Worm (Caenorhabditis elegans): ENCODE data around the gene fip-1.

The fip-1 gene

ce11 chrIII:8653875-8654386, 14.4 kb downstream of the fip-1 start, which contains the start of gene F22B7.9 (continued):
- TF ChIP-seq daf-16 (GFP tag; optimal IDR thresholded peaks at IDR 0.05) = no peak
- TF ChIP-seq daf-16 (tag; optimal IDR thresholded peaks at IDR 0.05) = peak; percentile 67
- TF ChIP-seq unc-62 (GFP tag; optimal IDR thresholded peaks at IDR 0.05 in 1 of 2) = no peak
- TF ChIP-seq unc-62 (tag; optimal IDR thresholded peaks at IDR 0.05) = no peak
- no peak for TF ChIP-seq mxl-2 (GFP tag; conservative IDR thresholded peaks at IDR 0.05)
- no peak for TF ChIP-seq ceh-32 (tag; optimal IDR thresholded peaks at IDR 0.05; ENCODE audit: poor library complexity)

ce11 chrIII:8654400-8654980, 14.9 kb downstream of the fip-1 start:
- TF ChIP-seq gei-8 (GFP tag; optimal IDR thresholded peaks at IDR 0.05) = no peak
- no peak for TF ChIP-seq daf-19 (GFP tag; conservative IDR thresholded peaks at IDR 0.05)
- TF ChIP-seq lsy-2 (tag; optimal IDR thresholded peaks at IDR 0.05) = peak in 1 of 2 experiments; percentile 4
- TF ChIP-seq ceh-20 (GFP tag; IDR thresholded peaks at IDR 0.05) = 0 out of 2 replicates have a peak, but pooled peaks have one; percentile 11
- no peak for TF ChIP-seq mxl-3 (GFP tag; optimal IDR thresholded peaks at IDR 0.05)
- peak; percentile 23 for TF ChIP-seq nhr-11 (tag; optimal IDR thresholded peaks at IDR 0.05)
- no peak for TF ChIP-seq mdt-29 (GFP tag; IDR thresholded peaks at IDR 0.05)
- TF ChIP-seq zip-11 (GFP tag; IDR thresholded peaks at IDR 0.05) = no peak
- TF ChIP-seq dmd-6 (GFP tag; IDR thresholded peaks at IDR 0.05) = peak; percentile 6; the same call in 1 of the 2 replicates
- no peak for TF ChIP-seq T26A8.4 (GFP tag; IDR thresholded peaks at IDR 0.05)
- TF ChIP-seq unc-62 (GFP tag; optimal IDR thresholded peaks at IDR 0.05 in 1 of 2) = peak in 1 of 2 experiments; percentile 37
- no peak for TF ChIP-seq unc-62 (tag; optimal IDR thresholded peaks at IDR 0.05)

ce11 chrIII:8655412-8655811, 15.9 kb downstream of the fip-1 start:
- peak; percentile 30; the same call in 1 of the 2 replicates for TF ChIP-seq dmd-6 (GFP tag; IDR thresholded peaks at IDR 0.05)
- no peak for TF ChIP-seq cey-2 (tag; optimal IDR thresholded peaks at IDR 0.05; ENCODE audit: borderline replicate concordance, insufficient read depth)
- 0 out of 2 replicates have a peak, but pooled peaks have one; percentile 41 for TF ChIP-seq mxl-2 (GFP tag; conservative IDR thresholded peaks at IDR 0.05)
- TF ChIP-seq tra-1 (GFP tag; IDR thresholded peaks at IDR 0.05) = no peak
- no peak for TF ChIP-seq Y48G9A.11 (GFP tag; IDR thresholded peaks at IDR 0.05)
- TF ChIP-seq hlh-30 (tag; optimal IDR thresholded peaks at IDR 0.05; ENCODE audit: insufficient read depth) = peak; percentile 59
- TF ChIP-seq php-3 (GFP tag; IDR thresholded peaks at IDR 0.05) = no peak
- TF ChIP-seq T26A8.4 (GFP tag; IDR thresholded peaks at IDR 0.05) = no peak
- TF ChIP-seq T20F7.1 (GFP tag; optimal IDR thresholded peaks at IDR 0.05) = peak; percentile 6
- TF ChIP-seq dmd-8 (GFP tag; IDR thresholded peaks at IDR 0.05) = no peak
- no peak for TF ChIP-seq set-16 (GFP tag; IDR thresholded peaks at IDR 0.05)
- peak; percentile 22 for TF ChIP-seq nhr-48 (tag; optimal IDR thresholded peaks at IDR 0.05)

- no peak for TF ChIP-seq daf-16 (GFP tag; optimal IDR thresholded peaks at IDR 0.05)
- peak; percentile 37 for TF ChIP-seq daf-16 (tag; optimal IDR thresholded peaks at IDR 0.05)
- TF ChIP-seq nhr-102 (tag; optimal IDR thresholded peaks at IDR 0.05) = no peak
Measured at ce11 chrIII:8656055-8656454, 16.5 kb downstream of the fip-1 start.

- TF ChIP-seq nhr-41 (GFP tag; IDR thresholded peaks at IDR 0.05) (no peak), dmd-8 (GFP tag; IDR thresholded peaks at IDR 0.05) (no peak), nhr-77 (tag; optimal IDR thresholded peaks at IDR 0.05) (peak; percentile 65), F49E8.2 (tag; optimal IDR thresholded peaks at IDR 0.05; ENCODE audit: borderline replicate concordance) (no peak), arid-1 (GFP tag; conservative IDR thresholded peaks at IDR 0.05) (no peak), php-3 (GFP tag; IDR thresholded peaks at IDR 0.05) (peak; percentile 77), ceh-62 (tag; optimal IDR thresholded peaks at IDR 0.05) (no peak), ceh-32 (tag; optimal IDR thresholded peaks at IDR 0.05; ENCODE audit: poor library complexity) (no peak), rbr-2 (tag; optimal IDR thresholded peaks at IDR 0.05) (no peak), lin-39 (tag; optimal IDR thresholded peaks at IDR 0.05) (no peak), nhr-102 (tag; optimal IDR thresholded peaks at IDR 0.05) (no peak), skn-1 (tag; optimal IDR thresholded peaks at IDR 0.05) (no peak), mxl-2 (GFP tag; conservative IDR thresholded peaks at IDR 0.05) (peak; percentile 87), R02D3.7 (tag; optimal IDR thresholded peaks at IDR 0.05) (no peak), ctbp-1 (GFP tag; IDR thresholded peaks at IDR 0.05) (no peak), duxl-1 (tag; optimal IDR thresholded peaks at IDR 0.05; ENCODE audit: poor library complexity) (no peak), Y105C5A.15 (GFP tag; IDR thresholded peaks at IDR 0.05) (no peak), egl-27 (tag; optimal IDR thresholded peaks at IDR 0.05) (no peak), pqm-1 (tag; optimal IDR thresholded peaks at IDR 0.05) (peak; percentile 78), dmd-9 (GFP tag; IDR thresholded peaks at IDR 0.05) (no peak), hmg-1.1 (GFP tag; IDR thresholded peaks at IDR 0.05) (no peak)
Measured at ce11 chrIII:8656957-8657356, 17.4 kb downstream of the fip-1 start.
